Worm (Caenorhabditis elegans) whole organism, L2 larva: ENCODE measurements around the gene swt-2.

Source experiments
- aly-2 ChIP-seq: fragments of 150-350 bp; optimal IDR thresholded peaks from 2 replicates; lab custom pipeline; 2014; ENCODE audit warnings: missing biosample characterization, missing genetic modification characterization
- nhr-25 ChIP-seq: fragments of 150-350 bp; sonication (generic microtip); optimal IDR thresholded peaks from 3 replicates; lab custom pipeline; 2014; ENCODE audit warnings: missing biosample characterization, missing genetic modification characterization
- nhr-77 ChIP-seq: fragments of 150-350 bp; optimal IDR thresholded peaks from 2 replicates; lab custom pipeline; 2014; ENCODE audit warnings: missing biosample characterization, missing genetic modification characterization

ce11 chrV:7501194-7501593 lies 28.7 kb upstream of the swt-2 start:
- TF ChIP-seq nhr-25 (tag; lab: Kevin White, UChicago): no peak
- no peak for TF ChIP-seq nhr-77 (tag; lab: Kevin White, UChicago)
- TF ChIP-seq aly-2 (tag; lab: Kevin White, UChicago): no peak
